Worm (Caenorhabditis elegans) whole organism, mixed stage, embryonic: Measurements from ENCODE around the gene Y38F1A.8.

ENCODE experiments used
- ces-1 ChIP-seq: fragments of 150-350 bp; optimal IDR thresholded peaks from 2 replicates; lab custom pipeline; 2014; ENCODE audit warnings: missing biosample characterization, missing genetic modification reagents, missing genetic modification characterization
- mep-1 ChIP-seq: fragments of 150-350 bp; optimal IDR thresholded peaks from 2 replicates; lab custom pipeline; 2017; ENCODE audit warnings: missing biosample characterization, missing genetic modification reagents, missing genetic modification characterization, inconsistent platforms
- nhr-12 ChIP-seq: fragments of 150-350 bp; optimal IDR thresholded peaks from 2 replicates; lab custom pipeline; 2014; ENCODE audit warnings: missing biosample characterization, missing genetic modification characterization
- nhr-237 ChIP-seq: fragments of 150-350 bp; optimal IDR thresholded peaks from 2 replicates; lab custom pipeline; 2014; ENCODE audit warnings: missing biosample characterization, missing genetic modification characterization
- snpc-4 ChIP-seq: fragments of 150-350 bp; optimal IDR thresholded peaks from 2 replicates; lab custom pipeline; 2014; ENCODE audit warnings: missing biosample characterization, missing genetic modification characterization
- tbx-8 ChIP-seq: fragments of 200-800 bp; sonication (Bioruptor generic); optimal IDR thresholded peaks from 2 replicates; lab custom pipeline; 2018; ENCODE audit warnings: mild to moderate bottlenecking, missing genetic modification characterization, moderate library complexity, missing compliant biosample characterization
- unc-62 ChIP-seq: fragments of 150-350 bp; optimal IDR thresholded peaks from 2 replicates; lab custom pipeline; 2014; ENCODE audit warnings: missing biosample characterization, missing genetic modification reagents, missing genetic modification characterization

DNA sequence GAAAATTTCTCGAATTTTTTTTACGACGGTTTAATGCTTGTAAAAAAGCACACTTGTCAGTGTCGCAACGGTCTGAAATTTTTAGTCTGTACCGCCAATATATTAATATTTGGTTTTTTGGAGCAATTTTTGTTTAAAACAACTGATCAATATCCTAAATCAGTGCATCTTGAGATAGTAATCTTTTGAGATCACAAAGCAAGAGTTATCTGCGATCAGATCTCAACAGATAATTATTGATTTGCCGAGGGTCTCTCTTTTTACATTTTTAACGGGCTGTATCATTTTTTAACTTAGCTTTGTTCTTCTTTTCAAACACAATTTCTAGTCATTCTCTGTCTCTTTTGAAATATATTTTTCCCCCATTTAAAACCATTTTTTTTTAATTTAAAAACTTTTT is 35.5 kb downstream of the Y38F1A.8 start:
- no peak for TF ChIP-seq nhr-237 (tag; lab: Kevin White, UChicago)
- no peak for TF ChIP-seq unc-62
- no peak for TF ChIP-seq snpc-4 (tag; lab: Kevin White, UChicago)
- no peak for TF ChIP-seq mep-1 (tag; lab: Kevin White, UChicago)
- TF ChIP-seq ces-1 (GFP tag; lab: Kevin White, UChicago) = no peak
- TF ChIP-seq tbx-8 (GFP tag; lab: Kevin White, UChicago) = no peak
- no peak for TF ChIP-seq nhr-12 (tag; lab: Kevin White, UChicago)
